Fruit fly (Drosophila melanogaster) whole organism, adult: ENCODE measurements around the gene kz.
A peak's percentile ranks its signal among the peaks of the same experiment; 100 is the strongest.

Experiments used
- CG11617 ChIP-seq: fragments of 200-800 bp; sonication (Bioruptor generic); optimal IDR thresholded peaks from 2 replicates; lab custom pipeline; 2017; ENCODE audit warnings: mild to moderate bottlenecking, missing biosample characterization, missing genetic modification reagents, missing genetic modification characterization
- CG12768 ChIP-seq: fragments of 200-800 bp; sonication (Bioruptor generic); optimal IDR thresholded peaks from 2 replicates; lab custom pipeline; 2017; ENCODE audit warnings: missing biosample characterization, missing genetic modification characterization, mild to moderate bottlenecking, moderate library complexity, missing genetic modification reagents
- CG14711 ChIP-seq: fragments of 200-800 bp; sonication (Bioruptor generic); optimal IDR thresholded peaks from 2 replicates; lab custom pipeline; 2018; ENCODE audit warnings: missing biosample characterization, mild to moderate bottlenecking, missing genetic modification characterization, moderate library complexity
- CG1620 ChIP-seq: fragments of 200-800 bp; sonication (Bioruptor generic); optimal IDR thresholded peaks from 2 replicates; lab custom pipeline; 2016; ENCODE audit warnings: missing biosample characterization, missing genetic modification characterization
- CG33017 ChIP-seq: fragments of 200-800 bp; sonication (Bioruptor generic); optimal IDR thresholded peaks from 2 replicates; lab custom pipeline; 2018; ENCODE audit warnings: missing biosample characterization, mild to moderate bottlenecking, missing genetic modification characterization, moderate library complexity
- CG5204 ChIP-seq: fragments of 200-800 bp; sonication (Bioruptor generic); optimal IDR thresholded peaks from 2 replicates; lab custom pipeline; 2016; ENCODE audit warnings: missing biosample characterization, missing genetic modification characterization
- CG7045 ChIP-seq: fragments of 200-800 bp; sonication (Bioruptor generic); optimal IDR thresholded peaks from 2 replicates; lab custom pipeline; 2017; ENCODE audit warnings: missing biosample characterization, mild to moderate bottlenecking, missing genetic modification characterization
- CG7101 ChIP-seq: fragments of 200-800 bp; sonication (Bioruptor generic); optimal IDR thresholded peaks from 2 replicates; lab custom pipeline; 2018; ENCODE audit warnings: missing biosample characterization, mild to moderate bottlenecking, missing genetic modification characterization, moderate library complexity
- Clk ChIP-seq: fragments of 200-800 bp; sonication (Bioruptor generic); optimal IDR thresholded peaks from 2 replicates; lab custom pipeline; 2017; ENCODE audit warnings: missing biosample characterization, missing genetic modification characterization
- Crg-1 ChIP-seq: fragments of 200-800 bp; sonication (Bioruptor generic); optimal IDR thresholded peaks from 2 replicates; lab custom pipeline; 2016; ENCODE audit warnings: missing biosample characterization, missing genetic modification characterization
- Hr96 ChIP-seq: fragments of 200-800 bp; sonication (Bioruptor generic); optimal IDR thresholded peaks from 2 replicates; lab custom pipeline; 2016; ENCODE audit warnings: missing biosample characterization, missing genetic modification characterization
- Mnt ChIP-seq: fragments of 200-800 bp; sonication (Bioruptor generic); optimal IDR thresholded peaks from 2 replicates; lab custom pipeline; 2016; ENCODE audit warnings: missing biosample characterization, mild to moderate bottlenecking, missing genetic modification characterization
- bab1 ChIP-seq: fragments of 200-800 bp; sonication (Bioruptor generic); optimal IDR thresholded peaks from 3 replicates; lab custom pipeline; 2019; ENCODE audit warnings: missing biosample characterization, mild to moderate bottlenecking, missing genetic modification characterization, moderate library complexity
- cic ChIP-seq: fragments of 200-800 bp; sonication (Bioruptor generic); optimal IDR thresholded peaks from 2 replicates; lab custom pipeline; 2017; ENCODE audit warnings: missing biosample characterization, mild to moderate bottlenecking, missing genetic modification characterization, moderate library complexity
- cnc ChIP-seq, 2 experiments: fragments of >200 bp; optimal IDR thresholded peaks; 2 replicates each; lab custom pipeline; 2017
- kay ChIP-seq: fragments of 200-800 bp; sonication (Bioruptor generic); peaks from one replicate; lab custom pipeline; 2016; ENCODE audit warnings: missing biosample characterization, missing genetic modification characterization, borderline replicate concordance
- ovo ChIP-seq: fragments of 200-800 bp; sonication (Bioruptor generic); optimal IDR thresholded peaks from 2 replicates; lab custom pipeline; 2016; ENCODE audit warnings: missing biosample characterization, missing genetic modification characterization
- pad ChIP-seq: fragments of 200-800 bp; sonication (Bioruptor generic); optimal IDR thresholded peaks from 3 replicates; lab custom pipeline; 2017; ENCODE audit warnings: missing biosample characterization, missing genetic modification characterization, mild to moderate bottlenecking, moderate library complexity, missing genetic modification reagents
- tj ChIP-seq: fragments of 200-800 bp; sonication (Bioruptor generic); optimal IDR thresholded peaks from 3 replicates; lab custom pipeline; 2017; ENCODE audit warnings: missing biosample characterization, mild to moderate bottlenecking, missing genetic modification characterization, moderate library complexity
- toe ChIP-seq: fragments of 200-800 bp; sonication (Bioruptor generic); optimal IDR thresholded peaks from 2 replicates; lab custom pipeline; 2016; ENCODE audit warnings: missing biosample characterization, missing genetic modification characterization

Gene kz

DNA sequence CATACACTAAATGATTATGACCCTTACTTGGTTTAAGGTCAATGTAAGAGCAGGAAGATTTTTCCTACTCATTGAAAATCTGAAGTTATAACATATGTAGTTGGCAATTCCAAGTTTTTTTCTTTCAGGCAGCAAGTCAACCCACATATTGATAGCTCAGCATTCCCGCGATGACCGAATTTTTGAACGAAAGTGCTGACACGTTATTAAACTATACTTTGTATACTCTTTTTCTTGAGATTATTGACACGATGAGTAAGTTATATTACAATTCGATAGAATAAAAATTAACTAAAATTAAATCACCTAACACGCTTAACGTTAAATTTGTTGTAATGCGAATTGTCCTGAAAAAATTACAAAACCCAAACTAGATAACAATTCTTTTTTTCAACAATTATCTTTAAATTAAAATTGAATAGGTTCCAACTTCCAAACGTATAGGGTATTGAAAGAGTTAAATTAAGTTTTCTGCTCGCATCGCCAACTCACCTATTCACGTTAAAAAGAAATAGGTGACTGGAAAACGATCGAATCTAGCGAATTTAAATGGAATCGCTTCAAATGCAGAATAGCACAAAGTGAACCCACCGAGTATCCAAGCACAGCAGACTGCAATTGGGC is 33.5 kb upstream of the kz start, which contains the start of gene Vml:
Gene Vml, plus strand, starts transcription at position 574 of the 624 bp plus-strand sequence.
- TF ChIP-seq CG14711, result no peak
- no peak for TF ChIP-seq cic (GFP tag; lab: Kevin White, UChicago)
- no peak for TF ChIP-seq CG12768 (GFP tag; lab: Kevin White, UChicago)
- peak; percentile 95 for TF ChIP-seq tj (GFP tag; lab: Kevin White, UChicago)

DNA sequence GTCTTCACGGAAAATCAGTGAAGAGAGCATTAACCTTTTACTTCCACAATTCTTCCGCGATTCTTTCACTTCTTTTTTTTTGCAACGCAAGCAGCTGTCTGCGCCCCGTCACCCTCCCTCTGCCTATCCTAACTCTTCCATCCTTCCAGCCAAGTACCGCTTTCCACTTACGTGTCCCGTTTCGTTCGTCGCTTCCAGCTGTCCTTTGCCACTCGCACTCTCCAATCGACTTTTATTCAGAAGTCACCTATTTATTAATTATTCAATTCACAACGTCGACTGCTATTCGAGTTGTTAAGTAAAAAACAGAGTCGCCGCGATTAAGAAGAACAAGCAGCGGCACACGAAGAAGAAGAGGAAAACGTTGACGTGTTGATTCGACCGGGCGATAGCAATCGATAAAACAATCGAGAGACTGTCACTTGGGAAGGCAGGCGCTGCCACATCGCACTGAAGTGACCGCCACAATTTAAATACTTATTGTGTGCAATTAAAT is 32.9 kb upstream of the kz start, which contains the start of gene Grp170:
Gene Grp170, minus strand, starts transcription at position 365 of the 496 bp plus-strand sequence.
- TF ChIP-seq Mnt, result peak; percentile 76
- TF ChIP-seq tj (GFP tag; lab: Kevin White, UChicago), result no peak
- peak; percentile 15 for TF ChIP-seq CG14711
- peak; percentile 0 for TF ChIP-seq pad (GFP tag; lab: Kevin White, UChicago)
- peak; percentile 21 for TF ChIP-seq CG11617 (GFP tag; lab: Kevin White, UChicago)
- TF ChIP-seq bab1 (GFP tag; lab: Kevin White, UChicago), result peak; percentile 53

DNA sequence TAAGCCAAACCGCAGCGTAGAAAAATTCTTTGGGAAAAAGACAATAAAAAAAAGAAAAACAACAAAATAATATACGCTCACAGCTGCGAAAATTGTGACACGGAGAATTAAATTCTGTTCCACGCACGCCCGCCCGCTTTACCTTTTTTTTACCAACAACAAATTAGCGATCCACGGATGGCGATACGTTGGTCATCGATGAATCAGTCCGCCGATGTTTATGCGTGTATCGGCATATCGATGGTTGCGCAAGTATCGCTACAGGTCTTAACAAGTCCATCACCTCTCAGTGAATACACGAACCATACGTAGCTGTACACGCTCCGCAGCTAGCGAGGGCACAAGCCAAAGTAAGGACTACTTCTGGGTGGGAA is 28.7 kb upstream of the kz start, which contains the start of gene CG2924:
Gene CG2924, minus strand, starts transcription at position 205 of the 374 bp plus-strand sequence.
- TF ChIP-seq tj (GFP tag; lab: Kevin White, UChicago) (peak; percentile 87), Mnt (peak; percentile 81), Crg-1 (GFP tag; lab: Kevin White, UChicago) (peak; percentile 63), Clk (GFP tag; lab: Kevin White, UChicago) (peak; percentile 12), CG5204 (GFP tag; lab: Kevin White, UChicago) (no peak), CG7101 (peak; percentile 62), bab1 (GFP tag; lab: Kevin White, UChicago) (peak; percentile 92), CG1620 (GFP tag; lab: Kevin White, UChicago) (peak; percentile 82), toe (GFP tag; lab: Kevin White, UChicago) (peak; percentile 43), CG12768 (GFP tag; lab: Kevin White, UChicago) (no peak), CG14711 (peak; percentile 42), cic (GFP tag; lab: Kevin White, UChicago) (peak; percentile 44), kay (GFP tag; lab: Kevin White, UChicago) (peak; percentile 51), ovo (GFP tag; lab: Kevin White, UChicago) (peak; percentile 63), CG11617 (GFP tag; lab: Kevin White, UChicago) (no peak)

DNA sequence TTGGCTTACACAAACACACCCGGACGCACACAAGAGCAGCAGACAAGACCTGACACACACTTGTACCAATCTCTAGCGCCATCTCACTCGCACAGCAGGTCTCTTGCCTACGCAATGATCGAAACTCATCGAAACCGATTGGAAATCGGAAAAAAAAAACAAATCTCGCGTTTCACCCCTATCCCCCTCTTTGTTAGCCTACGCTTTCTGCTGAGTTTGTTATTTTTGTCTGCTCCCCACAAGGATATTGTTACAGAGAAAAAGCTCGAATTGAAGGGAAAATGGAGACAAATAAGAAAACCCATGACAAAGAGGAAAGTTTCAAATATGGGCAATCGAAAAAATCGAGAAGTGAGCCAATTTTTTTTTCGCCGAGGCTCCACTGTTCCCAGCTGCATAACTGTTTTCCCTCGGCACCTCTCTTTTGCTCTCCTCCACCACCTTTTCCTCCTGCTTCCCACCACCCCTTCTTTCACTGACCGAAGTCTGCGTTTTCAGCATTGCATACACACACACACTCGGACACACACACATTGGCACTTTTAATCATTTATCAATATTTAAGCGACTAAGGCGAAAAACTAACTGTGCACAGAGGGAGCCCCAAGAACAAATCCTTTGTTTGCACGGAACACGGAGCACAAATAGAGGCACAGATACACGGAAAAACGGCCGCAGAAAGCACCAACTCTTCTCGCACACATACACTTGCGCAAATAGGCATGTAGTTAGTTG is 28.2 kb upstream of the kz start:
- peak; percentile 87 for TF ChIP-seq tj (GFP tag; lab: Kevin White, UChicago)
- TF ChIP-seq toe (GFP tag; lab: Kevin White, UChicago), result peak; percentile 17
- peak; percentile 25 for TF ChIP-seq CG7101
- peak; percentile 59 for TF ChIP-seq CG11617 (GFP tag; lab: Kevin White, UChicago)
- TF ChIP-seq bab1 (GFP tag; lab: Kevin White, UChicago), result no peak
- peak; percentile 63 for TF ChIP-seq Hr96
- TF ChIP-seq CG14711, result no peak
- no peak for TF ChIP-seq CG1620 (GFP tag; lab: Kevin White, UChicago)
- peak; percentile 44 for TF ChIP-seq Mnt
- TF ChIP-seq CG12768 (GFP tag; lab: Kevin White, UChicago), result peak; percentile 3
- no peak for TF ChIP-seq Crg-1 (GFP tag; lab: Kevin White, UChicago)
- no peak for TF ChIP-seq cnc (optimal IDR thresholded peaks at IDR 0.05; lab: Kevin White, UChicago)
- no peak for TF ChIP-seq Clk (GFP tag; lab: Kevin White, UChicago)
- no peak for TF ChIP-seq cic (GFP tag; lab: Kevin White, UChicago)
- TF ChIP-seq pad (GFP tag; lab: Kevin White, UChicago), result peak; percentile 79
- no peak for TF ChIP-seq CG7045
- no peak for TF ChIP-seq CG5204 (GFP tag; lab: Kevin White, UChicago)
- no peak for TF ChIP-seq kay (GFP tag; lab: Kevin White, UChicago)
- no peak for TF ChIP-seq CG33017 (tag; lab: Kevin White, UChicago)
- peak; percentile 64 for TF ChIP-seq ovo (GFP tag; lab: Kevin White, UChicago)

DNA sequence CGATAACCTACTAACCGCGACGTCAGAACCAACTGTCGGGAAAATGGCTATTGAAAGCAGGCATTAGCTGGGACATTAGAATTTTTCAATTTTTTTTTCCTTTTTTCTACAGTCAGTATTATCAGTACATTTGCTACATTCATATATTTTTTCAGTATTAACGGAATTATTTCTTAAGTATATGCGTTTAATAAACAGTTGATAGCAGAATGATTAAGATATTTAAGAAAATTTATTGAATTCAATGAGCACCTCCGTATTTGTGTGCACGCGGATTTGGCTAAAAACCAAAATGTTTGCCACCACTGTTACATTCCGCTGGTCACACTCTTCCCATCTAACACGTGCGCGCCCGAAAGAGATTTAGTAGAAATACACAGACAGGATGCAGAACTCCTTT is 20.7 kb upstream of the kz start, which contains the start of the genes temp and CG3071:
Gene temp, minus strand, starts transcription at position 5 of the 400 bp plus-strand sequence.
Gene CG3071, plus strand, starts transcription at position 327 of the 400 bp plus-strand sequence.
- TF ChIP-seq Hr96 (no peak), cic (GFP tag; lab: Kevin White, UChicago) (peak; percentile 34), tj (GFP tag; lab: Kevin White, UChicago) (peak; percentile 54), cnc (optimal IDR thresholded peaks at IDR 0.05; lab: Kevin White, UChicago) (no peak), CG12768 (GFP tag; lab: Kevin White, UChicago) (peak; percentile 31), Clk (GFP tag; lab: Kevin White, UChicago) (peak; percentile 9), Mnt (peak; percentile 99), CG14711 (peak; percentile 61), toe (GFP tag; lab: Kevin White, UChicago) (peak; percentile 82), kay (GFP tag; lab: Kevin White, UChicago) (no peak), ovo (GFP tag; lab: Kevin White, UChicago) (peak; percentile 47), CG5204 (GFP tag; lab: Kevin White, UChicago) (no peak), pad (GFP tag; lab: Kevin White, UChicago) (peak; percentile 67), CG7101 (peak; percentile 68), CG11617 (GFP tag; lab: Kevin White, UChicago) (peak; percentile 85), CG33017 (tag; lab: Kevin White, UChicago) (peak; percentile 35), CG7045 (peak; percentile 31), bab1 (GFP tag; lab: Kevin White, UChicago) (peak; percentile 50), CG1620 (GFP tag; lab: Kevin White, UChicago) (peak; percentile 80), Crg-1 (GFP tag; lab: Kevin White, UChicago) (peak; percentile 64)
